Worm (Caenorhabditis elegans): ENCODE results near the gene clc-10.

DNA sequence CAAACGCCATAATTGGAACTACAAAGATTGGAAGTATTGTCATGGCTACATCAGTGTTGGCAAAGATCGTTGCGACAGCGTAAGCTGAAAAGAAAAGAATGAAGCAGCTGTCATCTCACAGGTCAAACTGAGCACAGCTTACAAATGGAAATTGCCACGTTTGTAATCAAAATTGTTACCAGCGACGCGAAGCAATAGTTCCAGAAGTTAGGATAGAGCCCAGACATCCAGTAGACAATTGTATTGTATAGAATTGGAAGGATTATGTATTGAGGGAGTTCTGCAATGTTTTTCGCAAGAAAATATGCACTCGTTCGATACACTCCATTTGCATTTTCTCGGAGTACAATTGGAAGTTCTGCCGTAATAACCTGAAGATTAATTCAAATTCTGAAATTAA is 28.4 kb downstream of the clc-10 start:
- no peak for TF ChIP-seq let-526 (GFP tag; IDR thresholded peaks at IDR 0.05)
- no peak for TF ChIP-seq dox-1 (GFP tag; IDR thresholded peaks at IDR 0.05)
- no peak for TF ChIP-seq F23B12.7 (tag; optimal IDR thresholded peaks at IDR 0.05; ENCODE audit: insufficient read depth)
- no peak for TF ChIP-seq ama-1 (optimal IDR thresholded peaks at IDR 0.05)
- no peak for TF ChIP-seq ama-1 (GFP tag; optimal IDR thresholded peaks at IDR 0.05)
- TF ChIP-seq Y56A3A.18 (GFP tag; IDR thresholded peaks at IDR 0.05), result no peak
- TF ChIP-seq zfh-2 (GFP tag; conservative IDR thresholded peaks at IDR 0.05), result no peak
- no peak for TF ChIP-seq F55B11.4 (tag; optimal IDR thresholded peaks at IDR 0.05; ENCODE audit: borderline replicate concordance, insufficient read depth)
- TF ChIP-seq B0019.2 (GFP tag; conservative IDR thresholded peaks at IDR 0.05), result no peak
- no peak for TF ChIP-seq mxl-1 (tag; optimal IDR thresholded peaks at IDR 0.05)
- TF ChIP-seq sea-2 (GFP tag; IDR thresholded peaks at IDR 0.05), result no peak
- no peak for TF ChIP-seq efl-1 (GFP tag; optimal IDR thresholded peaks at IDR 0.05)
- no peak for TF ChIP-seq nhr-90 (tag; optimal IDR thresholded peaks at IDR 0.05)

Measured in whole organism, young adult.